Fruit fly (Drosophila melanogaster): ENCODE data around the gene Pk34A.

dm6 chr2L:13176123-13176522, 17.5 kb downstream of the Pk34A start, which contains the start of gene CG43925:
- TF ChIP-seq usp (GFP tag; optimal IDR thresholded peaks at IDR 0.05): no peak
- no peak for TF ChIP-seq CG8478 (optimal IDR thresholded peaks at IDR 0.05)

Data from whole organism.